Fruit fly (Drosophila melanogaster): ENCODE results near the gene Toll-4.

Gene Toll-4

DNA sequence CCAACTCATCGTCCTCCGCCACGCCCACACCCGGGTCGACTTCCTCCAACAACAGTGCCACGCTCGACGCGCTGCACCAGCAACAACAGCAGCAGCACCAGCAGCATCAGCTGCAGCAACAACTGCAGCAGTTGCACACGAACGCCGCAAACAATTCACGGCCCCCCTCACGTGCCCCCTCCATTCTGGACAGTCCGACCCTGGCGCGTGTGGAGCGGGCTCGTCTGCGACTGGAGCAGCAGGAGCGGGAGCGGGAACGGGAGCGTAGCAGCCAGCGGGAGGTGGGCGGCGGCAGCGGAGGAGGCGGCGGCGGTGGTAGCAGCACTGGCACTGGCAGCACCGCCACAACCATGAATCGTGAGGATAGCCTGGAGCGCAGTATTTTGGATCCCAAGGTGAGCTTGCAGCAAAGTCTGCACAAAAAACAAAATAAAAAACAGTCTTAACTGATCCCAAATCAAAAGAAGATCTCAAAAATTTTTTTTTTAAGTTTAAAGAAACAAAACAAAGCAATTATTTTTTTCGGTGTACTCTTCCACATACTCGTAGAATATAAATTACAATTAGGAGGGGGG lies 43.3 kb downstream of the Toll-4 start:
- no peak for TF ChIP-seq Dif (GFP tag; optimal IDR thresholded peaks at IDR 0.05; ENCODE audit: partially characterized antibody)
- TF ChIP-seq foxo (GFP tag; optimal IDR thresholded peaks at IDR 0.05) = peak in 1 of 2 experiments; percentile 38
- peak; percentile 54 for TF ChIP-seq fru (GFP tag; optimal IDR thresholded peaks at IDR 0.05)
- no peak for TF ChIP-seq HLH106 (tag; optimal IDR thresholded peaks at IDR 0.05)
- TF ChIP-seq OdsH (GFP tag; optimal IDR thresholded peaks at IDR 0.05) = no peak
- no peak for TF ChIP-seq h (GFP tag; optimal IDR thresholded peaks at IDR 0.05)
- no peak for TF ChIP-seq Rel (GFP tag; optimal IDR thresholded peaks at IDR 0.05)
- no peak for TF ChIP-seq Rel (tag; optimal IDR thresholded peaks at IDR 0.05)
- no peak for TF ChIP-seq jim (GFP tag; optimal IDR thresholded peaks at IDR 0.05)
- TF ChIP-seq dmrt93B (GFP tag; optimal IDR thresholded peaks at IDR 0.05) = no peak

dm6 chr2L:9130934-9131333 lies 47.0 kb downstream of the Toll-4 start:
- TF ChIP-seq sv (GFP tag; optimal IDR thresholded peaks at IDR 0.05) (no peak), psq (GFP tag; optimal IDR thresholded peaks at IDR 0.05) (no peak), h (GFP tag; optimal IDR thresholded peaks at IDR 0.05) (no peak), Vsx2 (GFP tag; optimal IDR thresholded peaks at IDR 0.05; ENCODE audit: partially characterized antibody) (no peak), fru (GFP tag; optimal IDR thresholded peaks at IDR 0.05) (no peak), dsf (GFP tag; optimal IDR thresholded peaks at IDR 0.05; ENCODE audit: borderline replicate concordance) (no peak), Mio (GFP tag; optimal IDR thresholded peaks at IDR 0.05) (no peak), lola (GFP tag; optimal IDR thresholded peaks at IDR 0.05) (no peak), Hr78 (GFP tag; optimal IDR thresholded peaks at IDR 0.05) (no peak), Hr83 (GFP tag; optimal IDR thresholded peaks at IDR 0.05; ENCODE audit: poor library complexity, severe bottlenecking) (no peak), dmrt93B (GFP tag; optimal IDR thresholded peaks at IDR 0.05) (no peak), woc (GFP tag; optimal IDR thresholded peaks at IDR 0.05) (no peak), rgr (GFP tag; optimal IDR thresholded peaks at IDR 0.05) (no peak), Myc (optimal IDR thresholded peaks at IDR 0.05) (no peak), jim (GFP tag; optimal IDR thresholded peaks at IDR 0.05) (no peak)

- peak in 1 of 2 experiments; percentile 64 for TF ChIP-seq foxo (GFP tag; optimal IDR thresholded peaks at IDR 0.05)
- peak; percentile 61 for TF ChIP-seq OdsH (GFP tag; optimal IDR thresholded peaks at IDR 0.05)
- TF ChIP-seq psq (GFP tag; optimal IDR thresholded peaks at IDR 0.05) = peak; percentile 19
- no peak for TF ChIP-seq Abd-B (GFP tag; optimal IDR thresholded peaks at IDR 0.05)
- TF ChIP-seq HLH106 (tag; optimal IDR thresholded peaks at IDR 0.05) = peak; percentile 40
- peak; percentile 16 for TF ChIP-seq Hnf4 (GFP tag; optimal IDR thresholded peaks at IDR 0.05)
- TF ChIP-seq GATAd (GFP tag; optimal IDR thresholded peaks at IDR 0.05) = no peak
- no peak for TF ChIP-seq br (GFP tag; optimal IDR thresholded peaks at IDR 0.05)
- TF ChIP-seq usp (GFP tag; optimal IDR thresholded peaks at IDR 0.05) = no peak
- TF ChIP-seq Myc (optimal IDR thresholded peaks at IDR 0.05) = no peak
- peak; percentile 37 for TF ChIP-seq rgr (GFP tag; optimal IDR thresholded peaks at IDR 0.05)
- TF ChIP-seq Hr83 (GFP tag; optimal IDR thresholded peaks at IDR 0.05; ENCODE audit: poor library complexity, severe bottlenecking) = no peak
- TF ChIP-seq Vsx2 (GFP tag; optimal IDR thresholded peaks at IDR 0.05; ENCODE audit: partially characterized antibody) = no peak
- TF ChIP-seq Sp1 (GFP tag; optimal IDR thresholded peaks at IDR 0.05) = peak; percentile 54
- peak; percentile 33 for TF ChIP-seq fru (GFP tag; optimal IDR thresholded peaks at IDR 0.05)
- TF ChIP-seq sv (GFP tag; optimal IDR thresholded peaks at IDR 0.05) = peak; percentile 23
- peak; percentile 31 for TF ChIP-seq h (GFP tag; optimal IDR thresholded peaks at IDR 0.05)
- no peak for TF ChIP-seq dsf (GFP tag; optimal IDR thresholded peaks at IDR 0.05; ENCODE audit: borderline replicate concordance)
Measured at dm6 chr2L:9133169-9133568, 49.3 kb downstream of the Toll-4 start.

DNA sequence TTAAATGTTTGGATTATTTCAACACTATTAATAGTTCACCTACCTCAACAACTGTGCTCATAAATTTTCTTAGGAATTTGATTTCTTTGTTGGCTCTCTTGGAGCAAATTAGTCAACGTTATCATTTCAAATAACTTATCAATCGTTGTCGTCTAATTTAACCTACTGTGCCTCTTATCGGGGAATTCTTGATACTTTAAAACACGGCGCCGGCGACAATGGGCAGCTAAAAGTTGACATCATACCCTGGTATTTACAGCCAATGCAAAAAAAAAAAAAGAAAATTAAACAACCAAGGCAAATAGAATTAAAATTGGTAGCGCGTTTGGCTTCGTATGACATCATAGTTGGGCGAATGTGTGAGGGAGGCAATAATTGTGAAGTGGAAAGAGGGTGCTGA lies 50.3 kb downstream of the Toll-4 start:
- TF ChIP-seq woc (GFP tag; optimal IDR thresholded peaks at IDR 0.05) (no peak), jim (GFP tag; optimal IDR thresholded peaks at IDR 0.05) (no peak), Vsx2 (GFP tag; optimal IDR thresholded peaks at IDR 0.05; ENCODE audit: partially characterized antibody) (no peak), tai (GFP tag; optimal IDR thresholded peaks at IDR 0.05) (no peak), br (GFP tag; optimal IDR thresholded peaks at IDR 0.05) (no peak)

DNA sequence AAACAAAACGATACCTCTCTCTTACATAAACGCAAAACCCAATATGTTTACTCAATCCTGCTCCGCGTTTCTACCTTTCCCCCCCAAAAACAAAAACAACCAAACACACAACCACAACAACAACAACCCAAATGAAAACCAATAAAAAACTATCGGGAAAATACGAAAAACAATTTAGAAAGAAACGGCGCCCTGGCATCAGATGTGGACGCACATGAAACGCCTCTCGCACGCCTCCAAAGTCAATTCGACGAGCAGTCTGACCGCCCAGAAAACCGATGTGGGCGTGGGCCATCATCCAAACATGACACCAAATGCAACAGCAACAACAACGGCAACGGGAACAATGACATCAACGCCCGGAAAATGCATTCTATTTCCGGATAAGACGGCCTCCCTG lies 51.0 kb downstream of the Toll-4 start:
- TF ChIP-seq fru (GFP tag; optimal IDR thresholded peaks at IDR 0.05) (no peak), lola (GFP tag; optimal IDR thresholded peaks at IDR 0.05) (no peak), dmrt93B (GFP tag; optimal IDR thresholded peaks at IDR 0.05) (no peak), N (GFP tag; optimal IDR thresholded peaks at IDR 0.05) (no peak), psq (GFP tag; optimal IDR thresholded peaks at IDR 0.05) (no peak), Myc (optimal IDR thresholded peaks at IDR 0.05) (no peak), CrebA (GFP tag; optimal IDR thresholded peaks at IDR 0.05; ENCODE audit: borderline replicate concordance) (no peak), Hr83 (GFP tag; optimal IDR thresholded peaks at IDR 0.05; ENCODE audit: poor library complexity, severe bottlenecking) (no peak), dl (GFP tag; optimal IDR thresholded peaks at IDR 0.05; ENCODE audit: insufficient read depth in 1 of 2, partially characterized antibody in 2 of 2) (no peak), Mio (GFP tag; optimal IDR thresholded peaks at IDR 0.05) (no peak), GATAd (GFP tag; optimal IDR thresholded peaks at IDR 0.05) (no peak), Rel (GFP tag; optimal IDR thresholded peaks at IDR 0.05) (no peak), Rel (tag; optimal IDR thresholded peaks at IDR 0.05) (no peak), woc (GFP tag; optimal IDR thresholded peaks at IDR 0.05) (no peak), HLH106 (tag; optimal IDR thresholded peaks at IDR 0.05) (no peak), Dif (GFP tag; optimal IDR thresholded peaks at IDR 0.05; ENCODE audit: partially characterized antibody) (no peak), rgr (GFP tag; optimal IDR thresholded peaks at IDR 0.05) (no peak), dsf (GFP tag; optimal IDR thresholded peaks at IDR 0.05; ENCODE audit: borderline replicate concordance) (no peak), Sp1 (GFP tag; optimal IDR thresholded peaks at IDR 0.05) (no peak)
